Fruit fly (Drosophila melanogaster) whole organism, prepupa: ENCODE data around the gene Nup93-2.

Source experiments
- Blimp-1 ChIP-seq: fragments of 200-800 bp; sonication (Bioruptor generic); optimal IDR thresholded peaks from 3 replicates; lab custom pipeline; 2017; ENCODE audit warnings: missing biosample characterization, missing genetic modification characterization, mild to moderate bottlenecking, moderate library complexity, missing genetic modification reagents
- CG10631 ChIP-seq: fragments of 200-800 bp; sonication (Bioruptor generic); optimal IDR thresholded peaks from 2 replicates; lab custom pipeline; 2016; ENCODE audit warnings: missing biosample characterization, missing genetic modification characterization
- CG11294 ChIP-seq: fragments of 200-800 bp; sonication (Bioruptor generic); IDR thresholded peaks from 2 replicates; pipeline ENCODE4 v1.3.6; 2022; ENCODE audit warnings: missing biosample characterization, missing genetic modification characterization
- CG16779 ChIP-seq: fragments of 200-800 bp; sonication (Bioruptor generic); optimal IDR thresholded peaks from 3 replicates; lab custom pipeline; 2017; ENCODE audit warnings: missing biosample characterization, mild to moderate bottlenecking, missing genetic modification characterization
- CG9139 ChIP-seq: fragments of 200-800 bp; sonication (Bioruptor generic); optimal IDR thresholded peaks from 3 replicates; lab custom pipeline; 2017; ENCODE audit warnings: missing biosample characterization, mild to moderate bottlenecking, missing genetic modification characterization
- Eip93F ChIP-seq: fragments of 200-800 bp; sonication (Bioruptor generic); optimal IDR thresholded peaks from 2 replicates; lab custom pipeline; 2016; ENCODE audit warnings: missing biosample characterization, mild to moderate bottlenecking, missing genetic modification characterization
- Ets21C ChIP-seq: fragments of 200-800 bp; sonication (Bioruptor generic); optimal IDR thresholded peaks from 3 replicates; lab custom pipeline; 2016; ENCODE audit warnings: missing biosample characterization, missing genetic modification characterization
- Lpt ChIP-seq: fragments of 200-800 bp; sonication (Bioruptor generic); optimal IDR thresholded peaks from 3 replicates; lab custom pipeline; 2016; ENCODE audit warnings: missing biosample characterization, missing genetic modification characterization
- Sox102F ChIP-seq: fragments of 200-800 bp; sonication (Bioruptor generic); optimal IDR thresholded peaks from 2 replicates; lab custom pipeline; 2016; ENCODE audit warnings: missing biosample characterization, mild to moderate bottlenecking, missing genetic modification characterization
- acj6 ChIP-seq: fragments of 200-800 bp; sonication (Bioruptor generic); optimal IDR thresholded peaks from 3 replicates; lab custom pipeline; 2016; ENCODE audit warnings: missing biosample characterization, missing genetic modification characterization
- eg ChIP-seq: fragments of 200-800 bp; sonication (Bioruptor generic); IDR thresholded peaks from 3 replicates; pipeline ENCODE4 v1.3.6; 2022; ENCODE audit warnings: missing biosample characterization, missing genetic modification characterization
- fkh ChIP-seq: fragments of 200-800 bp; sonication (Bioruptor generic); optimal IDR thresholded peaks from 3 replicates; lab custom pipeline; 2017; ENCODE audit warnings: missing biosample characterization, mild to moderate bottlenecking, missing genetic modification characterization, moderate library complexity
- salr ChIP-seq, 2 experiments: fragments of 200-800 bp; sonication (Bioruptor generic); optimal IDR thresholded peaks; 3 replicates each; lab custom pipeline; 2016 to 2018; ENCODE audit warnings: missing biosample characterization in 2 of 2, missing genetic modification characterization in 2 of 2, mild to moderate bottlenecking in 1 of 2
- vri ChIP-seq: fragments of 200-800 bp; sonication (Bioruptor generic); optimal IDR thresholded peaks from 3 replicates; lab custom pipeline; 2016; ENCODE audit warnings: missing biosample characterization, mild to moderate bottlenecking, missing genetic modification characterization

- TF ChIP-seq CG10631 (GFP tag; lab: Kevin White, UChicago), result no peak
- no peak for TF ChIP-seq eg (GFP tag; lab: Robert Waterston, UW)
- no peak for TF ChIP-seq fkh (GFP tag; lab: Kevin White, UChicago)
- no peak for TF ChIP-seq Sox102F (GFP tag; lab: Kevin White, UChicago)
- TF ChIP-seq acj6 (GFP tag; lab: Kevin White, UChicago), result no peak
- TF ChIP-seq Eip93F (GFP tag; lab: Kevin White, UChicago), result no peak
- TF ChIP-seq salr (GFP tag; optimal IDR thresholded peaks at IDR 0.05; lab: Kevin White, UChicago), result no peak
- TF ChIP-seq CG9139 (GFP tag; lab: Kevin White, UChicago), result no peak
- no peak for TF ChIP-seq vri (GFP tag; lab: Kevin White, UChicago)
- TF ChIP-seq CG16779 (tag; lab: Kevin White, UChicago), result no peak
- TF ChIP-seq Lpt (GFP tag; lab: Kevin White, UChicago), result no peak
- no peak for TF ChIP-seq Blimp-1 (GFP tag; lab: Kevin White, UChicago)
- TF ChIP-seq CG11294 (GFP tag; lab: Robert Waterston, UW), result no peak
- TF ChIP-seq Ets21C (GFP tag; lab: Kevin White, UChicago), result no peak
These were observed 14.3 kb upstream of the Nup93-2 start for dm6 chr3R:14912449-14912987.
